Worm (Caenorhabditis elegans): ENCODE measurements around the gene C32C4.16.
A peak's percentile ranks its signal among the peaks of the same experiment; 100 is the strongest.

C32C4.16 gene

ce11 chrV:10635722-10636121 is 11.6 kb upstream of the C32C4.16 start, which contains the start of gene kvs-2:
TSS of gene kvs-2 (plus strand) at chrV:10636022.
- TF ChIP-seq elt-1 (tag; optimal IDR thresholded peaks at IDR 0.05) (no peak), ceh-16 (tag; optimal IDR thresholded peaks at IDR 0.05) (no peak), ztf-4 (tag; optimal IDR thresholded peaks at IDR 0.05) (no peak), nhr-21 (tag; optimal IDR thresholded peaks at IDR 0.05) (no peak), mdl-1 (tag; optimal IDR thresholded peaks at IDR 0.05) (no peak), ama-1 (optimal IDR thresholded peaks at IDR 0.05) (no peak), skn-1 (tag; optimal IDR thresholded peaks at IDR 0.05) (no peak), alr-1 (tag; optimal IDR thresholded peaks at IDR 0.05) (no peak), lin-39 (tag; optimal IDR thresholded peaks at IDR 0.05) (no peak), unc-39 (tag; optimal IDR thresholded peaks at IDR 0.05) (no peak), ztf-1 (GFP tag; conservative IDR thresholded peaks at IDR 0.05) (no peak), sem-4 (tag; optimal IDR thresholded peaks at IDR 0.05) (no peak), nhr-10 (tag; optimal IDR thresholded peaks at IDR 0.05) (no peak), sma-3 (GFP tag; optimal IDR thresholded peaks at IDR 0.05) (no peak), mbf-1 (tag; optimal IDR thresholded peaks at IDR 0.05) (no peak), nhr-237 (tag; optimal IDR thresholded peaks at IDR 0.05) (no peak)

DNA sequence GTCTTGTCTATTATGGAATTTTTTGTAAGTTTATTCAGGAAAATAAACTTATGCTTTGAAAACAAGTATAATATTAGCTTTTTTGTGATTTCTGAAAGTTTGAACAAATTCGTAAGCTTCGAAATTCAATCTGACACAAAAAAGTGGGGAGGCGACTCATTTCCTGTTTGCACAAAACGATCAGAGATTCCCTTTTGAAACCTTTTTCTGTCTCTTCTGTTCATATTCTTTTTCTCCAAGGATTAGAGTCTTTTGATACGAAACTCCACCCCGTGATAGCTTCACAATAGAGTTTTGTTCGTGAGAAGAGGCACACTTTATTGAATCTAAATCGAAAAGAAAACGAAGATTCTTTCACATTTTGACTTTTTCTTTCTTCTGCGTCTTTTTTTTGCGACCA is 6.4 kb upstream of the C32C4.16 start:
- TF ChIP-seq unc-62 (GFP tag; optimal IDR thresholded peaks at IDR 0.05) = no peak

DNA sequence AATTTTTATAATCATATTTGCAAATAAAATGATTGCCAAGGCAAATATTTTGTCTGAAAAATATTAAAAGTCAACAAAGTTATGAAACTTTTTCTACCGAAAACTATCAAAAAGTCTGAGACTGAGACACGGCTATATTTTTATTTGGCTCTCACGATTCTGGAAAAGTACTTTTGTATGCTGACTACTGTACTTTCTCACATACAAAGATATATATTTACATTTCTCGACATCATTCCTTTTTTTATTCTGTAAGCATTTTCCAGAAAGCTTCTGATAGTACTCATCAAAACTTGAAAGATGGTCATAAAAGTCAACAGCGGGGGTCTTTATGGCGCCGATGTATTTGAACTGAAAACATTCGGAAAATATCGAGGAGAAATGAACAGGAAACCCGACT is 785 bp downstream of the C32C4.16 start, which contains the start of gene aqp-6:
Gene aqp-6 (plus strand): TSS at position 301 of the 400 bp plus-strand sequence.
- TF ChIP-seq peb-1 (tag; optimal IDR thresholded peaks at IDR 0.05) = no peak
- TF ChIP-seq sma-3 (GFP tag; optimal IDR thresholded peaks at IDR 0.05) = no peak
- no peak for TF ChIP-seq alr-1 (tag; optimal IDR thresholded peaks at IDR 0.05)
- no peak for TF ChIP-seq nhr-12 (tag; optimal IDR thresholded peaks at IDR 0.05)
- no peak for TF ChIP-seq ZK546.5 (tag; optimal IDR thresholded peaks at IDR 0.05)
- TF ChIP-seq nhr-129 (tag; optimal IDR thresholded peaks at IDR 0.05) = no peak
- no peak for TF ChIP-seq R02D3.7 (tag; optimal IDR thresholded peaks at IDR 0.05)
- TF ChIP-seq nhr-6 (tag; optimal IDR thresholded peaks at IDR 0.05) = no peak
- TF ChIP-seq ztf-11 (tag; optimal IDR thresholded peaks at IDR 0.05) = no peak
- TF ChIP-seq nhr-11 (tag; optimal IDR thresholded peaks at IDR 0.05) = no peak
- no peak for TF ChIP-seq nhr-237 (tag; optimal IDR thresholded peaks at IDR 0.05)
- TF ChIP-seq nhr-21 (tag; optimal IDR thresholded peaks at IDR 0.05) = no peak
- no peak for TF ChIP-seq unc-62 (GFP tag; optimal IDR thresholded peaks at IDR 0.05)

DNA sequence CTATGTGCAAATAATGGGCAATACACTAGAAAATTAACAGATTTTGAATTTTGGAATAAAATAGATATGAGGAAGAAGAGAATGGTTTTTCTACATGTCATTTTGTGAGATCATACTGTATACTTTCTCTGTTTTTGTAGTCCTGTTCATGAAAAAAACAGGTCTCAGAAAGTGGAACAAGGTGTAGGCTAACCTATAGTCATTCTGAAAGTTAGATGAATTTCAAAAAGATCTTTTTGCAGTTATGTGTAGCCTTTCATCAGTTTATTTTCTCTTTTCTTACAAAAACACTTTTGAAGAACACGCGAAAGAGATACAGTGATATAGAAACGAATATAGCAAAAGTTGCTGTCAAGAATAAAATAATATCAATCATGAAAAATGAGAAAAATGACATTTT is 6.8 kb downstream of the C32C4.16 start, which contains the start of gene ugt-35:
Gene ugt-35 (minus strand): TSS at position 101 of the 400 bp plus-strand sequence.
- TF ChIP-seq F13H6.1 (tag; optimal IDR thresholded peaks at IDR 0.05) (no peak), ztf-1 (GFP tag; conservative IDR thresholded peaks at IDR 0.05) (no peak), lsy-2 (tag; optimal IDR thresholded peaks at IDR 0.05) (no peak), aly-2 (tag; optimal IDR thresholded peaks at IDR 0.05) (no peak), dmd-4 (tag; optimal IDR thresholded peaks at IDR 0.05) (no peak), nhr-237 (tag; optimal IDR thresholded peaks at IDR 0.05) (no peak), ZK546.5 (tag; optimal IDR thresholded peaks at IDR 0.05) (no peak), nhr-77 (tag; optimal IDR thresholded peaks at IDR 0.05) (no peak), lin-11 (tag; optimal IDR thresholded peaks at IDR 0.05) (no peak), snpc-4 (tag; optimal IDR thresholded peaks at IDR 0.05) (no peak), nhr-11 (tag; optimal IDR thresholded peaks at IDR 0.05) (no peak), mdl-1 (tag; optimal IDR thresholded peaks at IDR 0.05) (no peak), nhr-10 (tag; optimal IDR thresholded peaks at IDR 0.05) (no peak)

- TF ChIP-seq crh-2 (tag; optimal IDR thresholded peaks at IDR 0.05) (peak; percentile 22), sma-3 (GFP tag; optimal IDR thresholded peaks at IDR 0.05) (no peak)
These were observed 9.6 kb downstream of the C32C4.16 start, which contains the start of gene ugt-34 for ce11 chrV:10656958-10657357. TSS of gene ugt-34 (minus strand) at chrV:10656978.

DNA sequence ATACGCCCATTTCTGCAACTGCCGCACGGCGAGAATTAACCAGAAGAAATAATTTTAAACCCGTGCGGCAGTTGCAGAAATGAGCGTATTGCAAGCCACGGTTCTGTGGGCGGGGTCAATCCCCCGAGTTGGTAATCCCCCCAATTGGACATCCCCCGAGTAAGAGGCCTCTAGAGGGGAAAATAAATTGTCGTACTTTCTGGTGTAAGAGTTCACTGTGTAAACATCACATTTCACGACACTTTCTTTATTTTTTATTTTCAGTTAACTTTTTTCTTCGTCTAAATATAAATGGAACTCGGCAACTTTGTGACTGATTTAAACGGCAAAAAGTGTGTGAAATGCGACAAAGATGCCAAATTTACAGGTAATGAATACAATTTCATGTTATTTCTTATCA is 10.6 kb downstream of the C32C4.16 start, which contains the start of gene tut-2:
Gene tut-2 (plus strand): TSS at position 277 of the 400 bp plus-strand sequence.
- TF ChIP-seq unc-55 (GFP tag; optimal IDR thresholded peaks at IDR 0.05) (peak; percentile 17), dmd-4 (tag; optimal IDR thresholded peaks at IDR 0.05) (no peak)

Measured in whole organism, L2 larva.